Worm (Caenorhabditis elegans): ENCODE measurements around the gene aqp-10.

aqp-10 gene

DNA sequence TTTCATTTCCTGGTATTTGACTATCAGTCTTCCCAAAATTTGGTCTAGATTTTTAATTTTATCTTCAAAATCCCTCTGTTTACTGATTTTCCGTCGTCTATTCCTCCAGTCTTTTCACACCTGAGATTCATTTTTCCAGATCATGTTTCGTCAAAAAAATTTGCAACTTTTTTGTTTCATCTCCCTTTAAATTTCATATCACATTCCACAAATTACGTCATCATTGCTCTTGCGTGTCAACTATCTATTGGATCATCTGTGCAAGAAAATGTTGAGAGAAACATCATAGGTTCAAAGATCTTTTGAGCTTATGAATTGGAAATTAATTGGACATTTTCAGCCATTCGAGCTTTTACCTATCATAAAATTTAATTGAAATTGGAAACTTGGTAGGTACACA lies 10.3 kb downstream of the aqp-10 start:
- TF ChIP-seq rbr-2 (tag; optimal IDR thresholded peaks at IDR 0.05) (no peak), nhr-11 (tag; optimal IDR thresholded peaks at IDR 0.05) (peak; percentile 3), nhr-25 (tag; optimal IDR thresholded peaks at IDR 0.05; ENCODE audit: borderline replicate concordance, insufficient read depth) (no peak)

- TF ChIP-seq unc-62 (GFP tag; optimal IDR thresholded peaks at IDR 0.05 in 1 of 2) (peak in 1 of 2 experiments; percentile 11), unc-62 (tag; optimal IDR thresholded peaks at IDR 0.05) (no peak), daf-16 (GFP tag; optimal IDR thresholded peaks at IDR 0.05) (peak in 1 of 2 experiments; percentile 44), daf-16 (tag; optimal IDR thresholded peaks at IDR 0.05) (no peak), nhr-11 (tag; optimal IDR thresholded peaks at IDR 0.05) (peak; percentile 90), attf-4 (tag; optimal IDR thresholded peaks at IDR 0.05) (no peak), ceh-20 (GFP tag; IDR thresholded peaks at IDR 0.05) (no peak), hlh-30 (tag; optimal IDR thresholded peaks at IDR 0.05; ENCODE audit: insufficient read depth) (peak; percentile 13), hlh-11 (tag; optimal IDR thresholded peaks at IDR 0.05) (peak; percentile 48), lin-1 (GFP tag; IDR thresholded peaks at IDR 0.05) (no peak), aha-1 (tag) (no peak), ZK337.2 (GFP tag; IDR thresholded peaks at IDR 0.05) (0 out of 2 replicates have a peak, but pooled peaks have one; percentile 19), duxl-1 (tag; optimal IDR thresholded peaks at IDR 0.05; ENCODE audit: poor library complexity) (no peak)
These were observed 11.9 kb downstream of the aqp-10 start, which contains the start of gene shk-1 for ce11 chrII:9757651-9758282. Gene shk-1 (plus strand): TSS chrII:9758232.

ce11 chrII:9755425-9755824 lies 14.2 kb downstream of the aqp-10 start:
- TF ChIP-seq unc-39 (tag; optimal IDR thresholded peaks at IDR 0.05): no peak
- no peak for TF ChIP-seq nhr-25 (tag; optimal IDR thresholded peaks at IDR 0.05; ENCODE audit: borderline replicate concordance, insufficient read depth)
- no peak for TF ChIP-seq egl-43 (GFP tag; IDR thresholded peaks at IDR 0.05)
- no peak for TF ChIP-seq nhr-6 (tag; optimal IDR thresholded peaks at IDR 0.05)
- no peak for TF ChIP-seq lin-38 (GFP tag; IDR thresholded peaks at IDR 0.05)
- no peak for TF ChIP-seq spr-1 (tag; optimal IDR thresholded peaks at IDR 0.05)
- no peak for TF ChIP-seq pqm-1 (tag; optimal IDR thresholded peaks at IDR 0.05)
- no peak for TF ChIP-seq Y105C5A.15 (GFP tag; IDR thresholded peaks at IDR 0.05)
- no peak for TF ChIP-seq mep-1 (tag; optimal IDR thresholded peaks at IDR 0.05)
- TF ChIP-seq rbr-2 (tag; optimal IDR thresholded peaks at IDR 0.05): no peak
- no peak for TF ChIP-seq ZK546.5 (tag; optimal IDR thresholded peaks at IDR 0.05)
- TF ChIP-seq mdt-29 (GFP tag; IDR thresholded peaks at IDR 0.05): no peak
- no peak for TF ChIP-seq pha-4 (GFP tag; IDR thresholded peaks at IDR 0.05)
- TF ChIP-seq pha-4 (tag; optimal IDR thresholded peaks at IDR 0.05): no peak

- TF ChIP-seq nhr-48 (tag; optimal IDR thresholded peaks at IDR 0.05): no peak
- no peak for TF ChIP-seq tra-1 (GFP tag; IDR thresholded peaks at IDR 0.05)
- no peak for TF ChIP-seq spr-3 (GFP tag; optimal IDR thresholded peaks at IDR 0.05)
- TF ChIP-seq egl-43 (GFP tag; IDR thresholded peaks at IDR 0.05): no peak
- TF ChIP-seq nhr-10 (tag; optimal IDR thresholded peaks at IDR 0.05): no peak
- no peak for TF ChIP-seq ceh-20 (GFP tag; IDR thresholded peaks at IDR 0.05)
- TF ChIP-seq mdl-1 (tag; optimal IDR thresholded peaks at IDR 0.05): no peak
- TF ChIP-seq saeg-2 (GFP tag; IDR thresholded peaks at IDR 0.05): no peak
- no peak for TF ChIP-seq zip-2 (tag; optimal IDR thresholded peaks at IDR 0.05)
- no peak for TF ChIP-seq F44E2.7 (GFP tag; IDR thresholded peaks at IDR 0.05)
- TF ChIP-seq daf-8 (GFP tag; IDR thresholded peaks at IDR 0.05): no peak
- no peak for TF ChIP-seq F10B5.3 (tag; optimal IDR thresholded peaks at IDR 0.05)
- TF ChIP-seq nhr-42 (GFP tag; IDR thresholded peaks at IDR 0.05): no peak
- no peak for TF ChIP-seq cey-2 (tag; optimal IDR thresholded peaks at IDR 0.05; ENCODE audit: borderline replicate concordance, insufficient read depth)
- no peak for TF ChIP-seq nhr-11 (tag; optimal IDR thresholded peaks at IDR 0.05)
- no peak for TF ChIP-seq Y105C5A.15 (GFP tag; IDR thresholded peaks at IDR 0.05)
- no peak for TF ChIP-seq ceh-44 (GFP tag; IDR thresholded peaks at IDR 0.05)
These were observed 15.9 kb downstream of the aqp-10 start, which contains the start of gene ZK1321.1 for ce11 chrII:9753730-9754129. Gene ZK1321.1 (plus strand): TSS chrII:9754030.
